Worm (Caenorhabditis elegans): ENCODE data around the gene nlp-33.

The nlp-33 gene

ce11 chrV:11119294-11119755 lies 27.8 kb upstream of the nlp-33 start, which contains the start of gene scb-1 (continued):
- TF ChIP-seq fkh-3 (tag; optimal IDR thresholded peaks at IDR 0.05): no peak
- TF ChIP-seq attf-6 (GFP tag; IDR thresholded peaks at IDR 0.05): no peak
- no peak for TF ChIP-seq F39B2.1 (GFP tag; IDR thresholded peaks at IDR 0.05)
- peak; percentile 71 for TF ChIP-seq ama-1 (optimal IDR thresholded peaks at IDR 0.05)
- TF ChIP-seq ama-1 (GFP tag; optimal IDR thresholded peaks at IDR 0.05): no peak
- TF ChIP-seq ztf-26 (tag; optimal IDR thresholded peaks at IDR 0.05): peak; percentile 42
- no peak for TF ChIP-seq ztf-28 (GFP tag; IDR thresholded peaks at IDR 0.05)
- TF ChIP-seq madf-6 (GFP tag; IDR thresholded peaks at IDR 0.05): no peak
- no peak for TF ChIP-seq aptf-2 (GFP tag; conservative IDR thresholded peaks at IDR 0.05)
- peak in 1 of 2 experiments; percentile 25 for TF ChIP-seq let-607 (tag; optimal IDR thresholded peaks at IDR 0.05)
- peak; percentile 22; the same call in 1 of the 2 replicates for TF ChIP-seq B0336.3 (GFP tag; IDR thresholded peaks at IDR 0.05)
- 0 out of 2 replicates have a peak, but pooled peaks have one; percentile 18 for TF ChIP-seq nfyb-1 (GFP tag; IDR thresholded peaks at IDR 0.05)
- TF ChIP-seq gei-17 (GFP tag; optimal IDR thresholded peaks at IDR 0.05): no peak
- TF ChIP-seq egl-44 (GFP tag; IDR thresholded peaks at IDR 0.05): no peak
- no peak for TF ChIP-seq egrh-3 (GFP tag; IDR thresholded peaks at IDR 0.05)
- no peak for TF ChIP-seq atf-7 (tag; optimal IDR thresholded peaks at IDR 0.05)
- no peak for TF ChIP-seq let-526 (GFP tag; IDR thresholded peaks at IDR 0.05)
- 0 out of 2 replicates have a peak, but pooled peaks have one; percentile 27 for TF ChIP-seq ztf-25 (GFP tag; IDR thresholded peaks at IDR 0.05)
- TF ChIP-seq dox-1 (GFP tag; IDR thresholded peaks at IDR 0.05): no peak
- no peak for TF ChIP-seq repo-1 (tag; optimal IDR thresholded peaks at IDR 0.05)
- no peak for TF ChIP-seq ceh-58 (GFP tag; IDR thresholded peaks at IDR 0.05)
- TF ChIP-seq ceh-27 (GFP tag; optimal IDR thresholded peaks at IDR 0.05): no peak
- no peak for TF ChIP-seq F10E7.11 (tag; optimal IDR thresholded peaks at IDR 0.05)
- no peak for TF ChIP-seq egl-18 (GFP tag; IDR thresholded peaks at IDR 0.05)
- TF ChIP-seq snpc-1.3 (tag; optimal IDR thresholded peaks at IDR 0.05; ENCODE audit: insufficient read depth): no peak
- peak; percentile 16 for TF ChIP-seq snpc-3.4 (tag; optimal IDR thresholded peaks at IDR 0.05)
- TF ChIP-seq ets-4 (GFP tag; optimal IDR thresholded peaks at IDR 0.05): no peak
- TF ChIP-seq cebp-2 (GFP tag; IDR thresholded peaks at IDR 0.05): no peak
- no peak for TF ChIP-seq B0019.2 (GFP tag; conservative IDR thresholded peaks at IDR 0.05)
- TF ChIP-seq pbrm-1 (GFP tag; IDR thresholded peaks at IDR 0.05): peak; percentile 8; the same call in 1 of the 2 replicates
- no peak for TF ChIP-seq zfh-2 (GFP tag; conservative IDR thresholded peaks at IDR 0.05)

ce11 chrV:11121247-11121646 lies 25.9 kb upstream of the nlp-33 start:
- TF ChIP-seq attf-5 (GFP tag; optimal IDR thresholded peaks at IDR 0.05) (peak; percentile 19), lin-35 (GFP tag; optimal IDR thresholded peaks at IDR 0.05) (peak in 1 of 3 experiments; percentile 42), zfh-2 (GFP tag; conservative IDR thresholded peaks at IDR 0.05) (no peak), madf-3 (GFP tag; IDR thresholded peaks at IDR 0.05) (no peak), lin-40 (tag; optimal IDR thresholded peaks at IDR 0.05) (peak; percentile 5), cebp-1 (GFP tag; IDR thresholded peaks at IDR 0.05) (no peak), cebp-1 (tag; optimal IDR thresholded peaks at IDR 0.05) (peak; percentile 41), tbp1 (GFP tag; optimal IDR thresholded peaks at IDR 0.05) (peak; percentile 11), hsf-1 (GFP tag; IDR thresholded peaks at IDR 0.05) (no peak), K12H6.12 (tag; optimal IDR thresholded peaks at IDR 0.05) (peak; percentile 19)

All from whole organism, young adult.